Fruit fly (Drosophila melanogaster): Measurements from ENCODE around the gene CG13071.

DNA sequence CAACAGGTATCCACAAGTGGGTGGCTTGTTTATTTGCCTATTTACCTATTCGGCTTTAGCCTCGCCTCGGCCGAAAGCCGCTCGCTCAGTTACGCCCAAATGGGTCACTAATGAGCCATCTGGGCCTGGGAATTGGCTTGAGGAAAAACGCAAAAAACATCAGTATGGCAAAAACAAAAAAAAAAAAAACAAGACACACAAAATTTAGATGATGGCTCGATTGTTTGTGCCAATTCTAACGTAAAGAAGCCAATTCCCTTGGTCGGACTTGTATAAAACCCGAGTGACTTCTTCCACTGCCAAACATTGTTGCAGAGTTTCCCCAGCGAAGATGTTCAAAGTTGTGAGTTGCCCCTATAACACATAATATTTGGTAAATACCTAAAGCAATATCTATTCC is 38.6 kb downstream of the CG13071 start, which contains the start of gene CG4982:
- TF ChIP-seq cnc (optimal IDR thresholded peaks at IDR 0.05): no peak
- TF ChIP-seq CG7045 (GFP tag; optimal IDR thresholded peaks at IDR 0.05): no peak
- TF ChIP-seq CG5204 (GFP tag; optimal IDR thresholded peaks at IDR 0.05): no peak
- no peak for TF ChIP-seq kay (GFP tag; ENCODE audit: borderline replicate concordance)
- no peak for TF ChIP-seq toe (GFP tag; optimal IDR thresholded peaks at IDR 0.05)
- no peak for TF ChIP-seq pad (GFP tag; optimal IDR thresholded peaks at IDR 0.05)
